Worm (Caenorhabditis elegans): ENCODE results near the gene ccep-97.

DNA sequence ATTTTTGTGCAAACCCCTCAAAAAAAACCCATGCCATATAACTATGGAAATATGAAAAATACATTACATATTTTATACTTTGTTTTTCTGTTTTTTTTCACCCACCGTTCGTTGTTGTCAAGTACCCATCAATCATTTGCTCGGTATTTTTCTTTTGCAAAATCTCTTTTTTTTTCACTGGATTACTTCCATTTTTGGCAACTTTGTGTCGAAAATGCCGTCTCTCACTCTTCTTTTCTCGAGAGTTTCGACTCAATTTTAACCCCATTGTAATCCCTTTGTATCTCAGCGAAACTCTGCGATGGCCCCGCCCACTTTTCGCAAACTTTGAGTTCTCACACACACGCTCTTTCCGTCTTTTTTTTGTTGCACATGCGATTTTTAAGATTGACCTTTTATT lies 43.3 kb downstream of the ccep-97 start:
- no peak for TF ChIP-seq lin-11 (tag; optimal IDR thresholded peaks at IDR 0.05)
- TF ChIP-seq dmd-4 (tag; optimal IDR thresholded peaks at IDR 0.05; ENCODE audit: borderline replicate concordance) = no peak
- no peak for TF ChIP-seq fkh-10 (GFP tag; optimal IDR thresholded peaks at IDR 0.05)
- no peak for TF ChIP-seq sox-4 (tag; optimal IDR thresholded peaks at IDR 0.05)
- no peak for TF ChIP-seq ets-4 (tag; optimal IDR thresholded peaks at IDR 0.05)
- TF ChIP-seq gmeb-2 (tag; optimal IDR thresholded peaks at IDR 0.05) = no peak
- TF ChIP-seq ceh-45 (GFP tag; IDR thresholded peaks at IDR 0.05) = no peak

Data from whole organism, late embryonic.